Worm (Caenorhabditis elegans) whole organism, L1 larva: ENCODE measurements around the gene abhd-12.

ENCODE experiments used
- C04F5.9 ChIP-seq: sonication (generic microtip); optimal IDR thresholded peaks from 2 replicates; lab custom pipeline; 2016; ENCODE audit warnings: missing genetic modification characterization, missing compliant biosample characterization
- C16A3.4 ChIP-seq: fragments of 150-350 bp; optimal IDR thresholded peaks from 2 replicates; lab custom pipeline; 2014; ENCODE audit warnings: missing biosample characterization, missing genetic modification characterization
- C34B4.2 ChIP-seq: sonication (generic microtip); optimal IDR thresholded peaks from 2 replicates; lab custom pipeline; 2017; ENCODE audit warnings: mild to moderate bottlenecking, missing genetic modification characterization, missing compliant biosample characterization
- F16B12.6 ChIP-seq: fragments of 150-350 bp; optimal IDR thresholded peaks from 2 replicates; lab custom pipeline; 2014; ENCODE audit warnings: missing biosample characterization, missing genetic modification characterization
- Y116A8C.19 ChIP-seq: sonication (generic microtip); optimal IDR thresholded peaks from 2 replicates; lab custom pipeline; 2016; ENCODE audit warnings: missing compliant biosample characterization, missing genetic modification characterization, borderline replicate concordance
- aha-1 ChIP-seq: fragments of 150-350 bp; optimal IDR thresholded peaks from 2 replicates; lab custom pipeline; 2014; ENCODE audit warnings: missing biosample characterization, missing genetic modification characterization
- aly-2 ChIP-seq: fragments of 150-350 bp; optimal IDR thresholded peaks from 2 replicates; lab custom pipeline; 2014; ENCODE audit warnings: missing biosample characterization, missing genetic modification characterization
- ama-1 ChIP-seq: fragments of 150-350 bp; optimal IDR thresholded peaks from 2 replicates; lab custom pipeline; 2014
- blmp-1 ChIP-seq: fragments of 150-350 bp; optimal IDR thresholded peaks from 2 replicates; lab custom pipeline; 2014; ENCODE audit warnings: missing biosample characterization, missing genetic modification characterization
- ceh-63 ChIP-seq: fragments of 200-800 bp; sonication (Bioruptor generic); optimal IDR thresholded peaks from 2 replicates; lab custom pipeline; 2018; ENCODE audit warnings: mild to moderate bottlenecking, missing genetic modification characterization, missing compliant biosample characterization
- ceh-8 ChIP-seq: fragments of 200-800 bp; sonication (Bioruptor generic); optimal IDR thresholded peaks from 2 replicates; lab custom pipeline; 2018; ENCODE audit warnings: mild to moderate bottlenecking, missing genetic modification characterization, moderate library complexity, missing compliant biosample characterization
- ceh-82 ChIP-seq, 3 experiments: fragments of 150-350 bp in 1 of 3; sonication (generic microtip) in 2 of 3; optimal IDR thresholded peaks; 2 replicates each; lab custom pipeline; 2014 to 2017; ENCODE audit warnings: missing biosample characterization in 3 of 3, missing genetic modification characterization in 3 of 3
- ceh-88 ChIP-seq: fragments of 200-800 bp; sonication (Bioruptor generic); IDR thresholded peaks from 2 replicates; pipeline ENCODE4 v1.3.6; 2022; ENCODE audit warnings: missing genetic modification characterization, missing compliant biosample characterization
- ceh-90 ChIP-seq: sonication (generic microtip); optimal IDR thresholded peaks from 2 replicates; lab custom pipeline; 2016; ENCODE audit warnings: missing genetic modification characterization, missing compliant biosample characterization
- dpl-1 ChIP-seq, 3 experiments: fragments of 150-350 bp in 2 of 3; sonication (generic microtip) in 1 of 3; optimal IDR thresholded peaks; 2 replicates each; lab custom pipeline; 2014 to 2017; ENCODE audit warnings: missing biosample characterization in 3 of 3, missing genetic modification characterization in 3 of 3, missing genetic modification reagents in 3 of 3
- efl-1 ChIP-seq, 4 experiments: fragments of 150-350 bp; optimal IDR thresholded peaks in 3 of 4; peaks in 1 of 4; 1 replicate in 1 of 4; 2 replicates in 3 of 4; lab custom pipeline; 2014; ENCODE audit warnings: missing biosample characterization in 2 of 4, missing genetic modification characterization in 2 of 4, missing genetic modification reagents in 2 of 4
- egl-13 ChIP-seq: sonication (generic microtip); optimal IDR thresholded peaks from 2 replicates; lab custom pipeline; 2016; ENCODE audit warnings: missing genotype, missing genetic modification reagents, missing genetic modification characterization, missing compliant biosample characterization
- elt-2 ChIP-seq: sonication (generic microtip); optimal IDR thresholded peaks from 2 replicates; lab custom pipeline; 2016; ENCODE audit warnings: missing genetic modification characterization, mild to moderate bottlenecking, inconsistent platforms, missing compliant biosample characterization, missing genetic modification reagents
- elt-3 ChIP-seq, 6 experiments: fragments of 150-350 bp in 1 of 6; sonication (generic microtip); optimal IDR thresholded peaks; 2 replicates each; lab custom pipeline; 2017 to 2018; ENCODE audit warnings: missing biosample characterization in 6 of 6, missing genetic modification characterization in 6 of 6, inconsistent platforms in 1 of 6
- ets-5 ChIP-seq: fragments of 200-800 bp; sonication (Bioruptor generic); IDR thresholded peaks from 2 replicates; pipeline ENCODE4 v1.3.6; 2022; ENCODE audit warnings: missing genetic modification characterization, missing compliant biosample characterization
- fkh-4 ChIP-seq: sonication (generic microtip); optimal IDR thresholded peaks from 2 replicates; lab custom pipeline; 2016; ENCODE audit warnings: missing compliant biosample characterization, missing genetic modification characterization, borderline replicate concordance
- fkh-8 ChIP-seq: sonication (generic microtip); optimal IDR thresholded peaks from 2 replicates; lab custom pipeline; 2016; ENCODE audit warnings: mild to moderate bottlenecking, missing genetic modification characterization, missing compliant biosample characterization
- grh-1 ChIP-seq: fragments of 200-800 bp; sonication (Bioruptor generic); IDR thresholded peaks from 2 replicates; pipeline ENCODE4 v1.3.6; 2022; ENCODE audit warnings: missing genetic modification reagents, missing genetic modification characterization, missing compliant biosample characterization
- hlh-4 ChIP-seq: sonication (generic microtip); optimal IDR thresholded peaks from 2 replicates; lab custom pipeline; 2016; ENCODE audit warnings: mild to moderate bottlenecking, missing genetic modification characterization, missing compliant biosample characterization
- hpl-2 ChIP-seq: fragments of 150-350 bp; optimal IDR thresholded peaks from 2 replicates; lab custom pipeline; 2014; ENCODE audit warnings: missing biosample characterization, missing genetic modification reagents, missing genetic modification characterization
- irx-1 ChIP-seq: sonication (generic microtip); optimal IDR thresholded peaks from 2 replicates; lab custom pipeline; 2016; ENCODE audit warnings: missing genetic modification characterization, missing compliant biosample characterization
- isw-1 ChIP-seq: fragments of 200-800 bp; sonication (Bioruptor generic); IDR thresholded peaks from 2 replicates; pipeline ENCODE4 v1.3.6; 2022; ENCODE audit warnings: missing genetic modification characterization, missing compliant biosample characterization
- jun-1 ChIP-seq: fragments of 150-350 bp; optimal IDR thresholded peaks from 2 replicates; lab custom pipeline; 2014; ENCODE audit warnings: missing biosample characterization, missing genetic modification reagents, missing genetic modification characterization
- lin-13 ChIP-seq: fragments of 150-350 bp; optimal IDR thresholded peaks from 2 replicates; lab custom pipeline; 2014; ENCODE audit warnings: missing biosample characterization, missing genetic modification reagents, missing genetic modification characterization
- lin-14 ChIP-seq: fragments of 200-800 bp; sonication (Bioruptor generic); optimal IDR thresholded peaks from 2 replicates; lab custom pipeline; 2018; ENCODE audit warnings: mild to moderate bottlenecking, missing genetic modification characterization, moderate library complexity, missing compliant biosample characterization
- lin-39 ChIP-seq: fragments of 150-350 bp; optimal IDR thresholded peaks from 2 replicates; lab custom pipeline; 2014; ENCODE audit warnings: missing biosample characterization, missing genetic modification reagents, missing genetic modification characterization
- lsy-2 ChIP-seq, 2 experiments: fragments of 150-350 bp; optimal IDR thresholded peaks; 2 replicates each; lab custom pipeline; 2014; ENCODE audit warnings: missing biosample characterization in 2 of 2, missing genetic modification characterization in 2 of 2
- mab-9 ChIP-seq: fragments of 200-800 bp; sonication (Bioruptor generic); IDR thresholded peaks from 2 replicates; pipeline ENCODE4 v1.3.6; 2022; ENCODE audit warnings: missing genetic modification reagents, missing genetic modification characterization, missing compliant biosample characterization
- mep-1 ChIP-seq: fragments of 150-350 bp; optimal IDR thresholded peaks from 2 replicates; lab custom pipeline; 2014; ENCODE audit warnings: missing biosample characterization, missing genetic modification characterization
- nhr-11 ChIP-seq: fragments of 150-350 bp; optimal IDR thresholded peaks from 2 replicates; lab custom pipeline; 2014; ENCODE audit warnings: missing biosample characterization, missing genetic modification characterization
- nhr-20 ChIP-seq: sonication (generic microtip); optimal IDR thresholded peaks from 2 replicates; lab custom pipeline; 2016; ENCODE audit warnings: mild to moderate bottlenecking, missing genetic modification characterization, missing compliant biosample characterization
- nhr-47 ChIP-seq: sonication (generic microtip); optimal IDR thresholded peaks from 2 replicates; lab custom pipeline; 2016; ENCODE audit warnings: mild to moderate bottlenecking, missing genetic modification characterization, moderate library complexity, missing compliant biosample characterization
- nhr-71 ChIP-seq: sonication (generic microtip); optimal IDR thresholded peaks from 2 replicates; lab custom pipeline; 2016; ENCODE audit warnings: mild to moderate bottlenecking, missing genetic modification characterization, moderate library complexity, missing compliant biosample characterization
- nhr-85 ChIP-seq: sonication (generic microtip); peaks from one replicate; lab custom pipeline; 2016; ENCODE audit warnings: missing genetic modification characterization, inconsistent platforms, missing compliant biosample characterization
- nhr-90 ChIP-seq: sonication (generic microtip); optimal IDR thresholded peaks from 2 replicates; lab custom pipeline; 2016; ENCODE audit warnings: mild to moderate bottlenecking, missing genetic modification characterization, missing compliant biosample characterization; ENCODE audit not compliant: poor library complexity
- pag-3 ChIP-seq: sonication (generic microtip); optimal IDR thresholded peaks from 2 replicates; lab custom pipeline; 2017; ENCODE audit warnings: missing genetic modification characterization, mild to moderate bottlenecking, missing compliant biosample characterization, antibody characterized with exemption, borderline replicate concordance; ENCODE audit not compliant: insufficient read depth
- rnt-1 ChIP-seq: sonication (generic microtip); optimal IDR thresholded peaks from 2 replicates; lab custom pipeline; 2016; ENCODE audit warnings: mild to moderate bottlenecking, missing genetic modification characterization, moderate library complexity, missing compliant biosample characterization
- snpc-4 ChIP-seq: fragments of 150-350 bp; optimal IDR thresholded peaks from 2 replicates; lab custom pipeline; 2014; ENCODE audit warnings: missing biosample characterization, missing genetic modification characterization
- snu-23 ChIP-seq: sonication (generic microtip); optimal IDR thresholded peaks from 2 replicates; lab custom pipeline; 2016; ENCODE audit warnings: missing genetic modification characterization, missing compliant biosample characterization
- sox-4 ChIP-seq: sonication (generic microtip); optimal IDR thresholded peaks from 2 replicates; lab custom pipeline; 2016; ENCODE audit warnings: missing genetic modification characterization, missing compliant biosample characterization
- sptf-1 ChIP-seq: fragments of 150-350 bp; optimal IDR thresholded peaks from 2 replicates; lab custom pipeline; 2014; ENCODE audit warnings: missing biosample characterization, missing genetic modification characterization
- sup-37 ChIP-seq: fragments of 200-800 bp; sonication (Bioruptor generic); optimal IDR thresholded peaks from 2 replicates; lab custom pipeline; 2018; ENCODE audit warnings: mild to moderate bottlenecking, missing genetic modification characterization, missing compliant biosample characterization
- tlp-1 ChIP-seq: fragments of 150-350 bp; optimal IDR thresholded peaks from 2 replicates; lab custom pipeline; 2014; ENCODE audit warnings: missing biosample characterization, missing genetic modification characterization
- unc-86 ChIP-seq: sonication (generic microtip); optimal IDR thresholded peaks from 2 replicates; lab custom pipeline; 2016; ENCODE audit warnings: missing genetic modification characterization, missing compliant biosample characterization
- vab-15 ChIP-seq: sonication (generic microtip); optimal IDR thresholded peaks from 2 replicates; lab custom pipeline; 2017; ENCODE audit warnings: missing genotype, mild to moderate bottlenecking, missing genetic modification characterization, missing compliant biosample characterization
- xbp-1 ChIP-seq: sonication (generic microtip); optimal IDR thresholded peaks from 2 replicates; lab custom pipeline; 2016; ENCODE audit warnings: missing genetic modification characterization, missing compliant biosample characterization
- ztf-4 ChIP-seq: fragments of 150-350 bp; optimal IDR thresholded peaks from 2 replicates; lab custom pipeline; 2014; ENCODE audit warnings: missing biosample characterization, missing genetic modification characterization

abhd-12 gene

ce11 chrV:7977701-7978461 lies 5.8 kb upstream of the abhd-12 start, which contains the start of gene let-413:
Gene let-413, minus strand, starts transcription at chrV:7977776.
- TF ChIP-seq tlp-1 (tag; lab: Kevin White, UChicago) (no peak), efl-1 (optimal IDR thresholded peaks at IDR 0.05; lab: Kevin White, UChicago) (no peak), efl-1 (GFP tag; optimal IDR thresholded peaks at IDR 0.05 in 1 of 2; lab: Kevin White, UChicago) (peak in 1 of 2 experiments; percentile 31), dpl-1 (GFP tag; optimal IDR thresholded peaks at IDR 0.05; lab: Kevin White, UChicago) (no peak), ceh-82 (tag; optimal IDR thresholded peaks at IDR 0.05; lab: Kevin White, UChicago) (peak in 1 of 3 experiments; percentile 35), rnt-1 (no peak), nhr-47 (tag; lab: Kevin White, UChicago) (no peak), C34B4.2 (no peak), irx-1 (tag; lab: Kevin White, UChicago) (no peak), grh-1 (no peak), aha-1 (no peak), F16B12.6 (no peak), ceh-63 (GFP tag; lab: Kevin White, UChicago) (no peak), ets-5 (GFP tag; lab: Robert Waterston, UW) (no peak), mab-9 (no peak), nhr-71 (tag; lab: Kevin White, UChicago) (no peak), nhr-85 (tag; lab: Kevin White, UChicago) (no peak), ceh-88 (GFP tag; lab: Robert Waterston, UW) (no peak), fkh-8 (peak; percentile 12), nhr-90 (peak; percentile 17), xbp-1 (tag; lab: Kevin White, UChicago) (no peak), snpc-4 (tag; lab: Kevin White, UChicago) (no peak), sup-37 (no peak), nhr-11 (tag; lab: Kevin White, UChicago) (no peak), lin-14 (GFP tag; lab: Kevin White, UChicago) (peak; percentile 72), fkh-4 (tag; lab: Kevin White, UChicago) (no peak), isw-1 (GFP tag; lab: Robert Waterston, UW) (no peak), blmp-1 (tag; lab: Kevin White, UChicago) (no peak), Y116A8C.19 (no peak), elt-2 (tag; lab: Kevin White, UChicago) (peak; percentile 33), vab-15 (tag; lab: Kevin White, UChicago) (no peak), aly-2 (tag; lab: Kevin White, UChicago) (no peak), lin-13 (GFP tag; lab: Kevin White, UChicago) (no peak), ama-1 (lab: Kevin White, UChicago) (no peak), egl-13 (tag; lab: Kevin White, UChicago) (no peak), mep-1 (tag; lab: Kevin White, UChicago) (peak; percentile 9), ceh-90 (tag; lab: Kevin White, UChicago) (no peak), pag-3 (tag; lab: Kevin White, UChicago) (no peak), unc-86 (tag; lab: Kevin White, UChicago) (no peak), hlh-4 (tag; lab: Kevin White, UChicago) (no peak), elt-3 (tag; optimal IDR thresholded peaks at IDR 0.05; lab: Kevin White, UChicago) (peak in 1 of 6 experiments; percentile 6), C04F5.9 (tag; lab: Kevin White, UChicago) (no peak), snu-23 (GFP tag; lab: Kevin White, UChicago) (no peak), C16A3.4 (tag; lab: Kevin White, UChicago) (no peak), nhr-20 (tag; lab: Kevin White, UChicago) (no peak), hpl-2 (GFP tag; lab: Kevin White, UChicago) (no peak), lsy-2 (tag; optimal IDR thresholded peaks at IDR 0.05; lab: Kevin White, UChicago) (peak in 1 of 2 experiments; percentile 7), ztf-4 (tag; lab: Kevin White, UChicago) (no peak), lin-39 (tag; lab: Kevin White, UChicago) (no peak), ceh-8 (GFP tag; lab: Kevin White, UChicago) (no peak), sptf-1 (no peak), sox-4 (tag; lab: Kevin White, UChicago) (no peak), jun-1 (tag; lab: Kevin White, UChicago) (no peak)
